ENCODE assay signal across 4 worm cellular contexts in the genomic region with DNA sequence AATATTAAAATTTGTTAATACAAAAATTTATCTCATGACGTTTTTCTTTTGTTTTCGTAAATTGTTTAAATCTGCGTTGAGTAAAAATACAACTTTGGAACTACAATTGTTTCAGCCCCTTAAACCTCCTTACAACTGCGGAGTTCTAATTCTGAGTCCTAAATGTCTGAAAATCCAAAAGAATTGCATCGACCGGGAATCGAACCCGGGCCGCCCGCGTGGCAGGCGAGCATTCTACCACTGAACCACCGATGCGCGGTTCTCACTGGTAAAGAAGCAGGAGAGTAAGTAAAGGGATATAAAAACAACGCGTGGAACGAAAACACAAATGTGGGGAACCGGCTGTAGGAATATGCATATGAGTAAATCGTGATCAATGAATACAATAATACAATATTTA.
TF ChIP-seq lines count a peak whose summit lies in the region.

No protein-coding gene starts in this region.

TF ChIP-seq in whole organism, L2 larva, 48 proteins besides CTCF, POLR2A, EP300 and RAD21:
- TF ChIP-seq unc-55 (GFP tag; optimal IDR thresholded peaks at IDR 0.05; lab: Kevin White, UChicago) (peak; percentile 44), ceh-16 (tag; optimal IDR thresholded peaks at IDR 0.05; lab: Kevin White, UChicago) (no peak), sma-3 (GFP tag; optimal IDR thresholded peaks at IDR 0.05; lab: Kevin White, UChicago) (peak; percentile 50), Y55F3AM.14 (GFP tag; optimal IDR thresholded peaks at IDR 0.05; lab: Kevin White, UChicago) (peak; percentile 2), mab-5 (tag; optimal IDR thresholded peaks at IDR 0.05; lab: Kevin White, UChicago) (no peak), C34F6.9 (tag; optimal IDR thresholded peaks at IDR 0.05; lab: Kevin White, UChicago) (peak; percentile 30), ZK546.5 (tag; optimal IDR thresholded peaks at IDR 0.05; lab: Kevin White, UChicago) (no peak), nhr-129 (tag; optimal IDR thresholded peaks at IDR 0.05; lab: Kevin White, UChicago) (peak; percentile 66), lin-11 (tag; optimal IDR thresholded peaks at IDR 0.05; lab: Kevin White, UChicago) (peak; percentile 4), nhr-77 (tag; optimal IDR thresholded peaks at IDR 0.05; lab: Kevin White, UChicago) (no peak), ztf-1 (GFP tag; conservative IDR thresholded peaks at IDR 0.05; lab: Robert Waterston, UW) (no peak), sma-9 (GFP tag; optimal IDR thresholded peaks at IDR 0.05; lab: Kevin White, UChicago) (peak; percentile 25), sma-9 (tag; optimal IDR thresholded peaks at IDR 0.05; lab: Kevin White, UChicago) (no peak), crh-2 (tag; optimal IDR thresholded peaks at IDR 0.05; lab: Kevin White, UChicago) (peak; percentile 89), lin-13 (GFP tag; optimal IDR thresholded peaks at IDR 0.05; lab: Kevin White, UChicago) (peak; percentile 55), unc-62 (GFP tag; optimal IDR thresholded peaks at IDR 0.05; lab: Kevin White, UChicago) (no peak), nhr-21 (tag; optimal IDR thresholded peaks at IDR 0.05; lab: Kevin White, UChicago) (peak; percentile 26), skn-1 (tag; optimal IDR thresholded peaks at IDR 0.05; lab: Kevin White, UChicago) (no peak), dmd-4 (tag; optimal IDR thresholded peaks at IDR 0.05; lab: Kevin White, UChicago) (no peak), lsy-2 (tag; optimal IDR thresholded peaks at IDR 0.05; lab: Kevin White, UChicago) (no peak)

TF ChIP-seq in whole organism, L4 larva, 104 proteins besides CTCF, POLR2A, EP300 and RAD21 (continues in another document):
- TF ChIP-seq spr-1 (tag; optimal IDR thresholded peaks at IDR 0.05; lab: Kevin White, UChicago) (no peak), nhr-11 (tag; optimal IDR thresholded peaks at IDR 0.05; lab: Kevin White, UChicago) (no peak), php-3 (GFP tag; IDR thresholded peaks at IDR 0.05; lab: Robert Waterston, UW) (no peak), lim-7 (GFP tag; IDR thresholded peaks at IDR 0.05; lab: Robert Waterston, UW) (peak; percentile 83), snpc-1.2 (GFP tag; IDR thresholded peaks at IDR 0.05; lab: Robert Waterston, UW) (peak; percentile 75), jun-1 (tag; optimal IDR thresholded peaks at IDR 0.05; lab: Kevin White, UChicago) (no peak), lin-39 (tag; optimal IDR thresholded peaks at IDR 0.05; lab: Kevin White, UChicago) (no peak), nhr-42 (GFP tag; IDR thresholded peaks at IDR 0.05; lab: Robert Waterston, UW) (no peak), rbr-2 (tag; optimal IDR thresholded peaks at IDR 0.05; lab: Kevin White, UChicago) (peak; percentile 69), attf-4 (tag; optimal IDR thresholded peaks at IDR 0.05; lab: Kevin White, UChicago) (no peak), hlh-30 (tag; optimal IDR thresholded peaks at IDR 0.05; lab: Kevin White, UChicago; ENCODE audit: insufficient read depth) (peak; percentile 75), unc-62 (GFP tag; optimal IDR thresholded peaks at IDR 0.05 in 1 of 2; lab: Kevin White, UChicago) (peak in 1 of 2 experiments; percentile 81), unc-62 (tag; optimal IDR thresholded peaks at IDR 0.05; lab: Kevin White, UChicago) (no peak), hlh-11 (tag; optimal IDR thresholded peaks at IDR 0.05; lab: Kevin White, UChicago) (peak; percentile 52), ceh-82 (tag; optimal IDR thresholded peaks at IDR 0.05; lab: Kevin White, UChicago) (no peak), Y75B8A.6 (GFP tag; IDR thresholded peaks at IDR 0.05; lab: Robert Waterston, UW) (0 out of 2 replicates have a peak, but pooled peaks have one; percentile 17), nhr-6 (tag; optimal IDR thresholded peaks at IDR 0.05; lab: Kevin White, UChicago) (peak; percentile 1), F26F4.8 (GFP tag; conservative IDR thresholded peaks at IDR 0.05; lab: Robert Waterston, UW) (no peak), hif-1 (tag; optimal IDR thresholded peaks at IDR 0.05; lab: Kevin White, UChicago) (no peak), zip-2 (tag; optimal IDR thresholded peaks at IDR 0.05; lab: Kevin White, UChicago) (no peak), fkh-10 (GFP tag; optimal IDR thresholded peaks at IDR 0.05; lab: Kevin White, UChicago) (no peak), Y48G9A.11 (GFP tag; IDR thresholded peaks at IDR 0.05; lab: Robert Waterston, UW) (peak; percentile 68; the same call in 1 of the 2 replicates), dve-1 (tag; optimal IDR thresholded peaks at IDR 0.05; lab: Kevin White, UChicago; ENCODE audit: insufficient read depth) (no peak)

TF ChIP-seq in whole organism, late embryonic, 69 proteins besides CTCF, POLR2A, EP300 and RAD21 (continues in another document):
- TF ChIP-seq lin-11 (tag; optimal IDR thresholded peaks at IDR 0.05; lab: Kevin White, UChicago) = peak; percentile 63
- no peak for TF ChIP-seq ets-4 (tag; optimal IDR thresholded peaks at IDR 0.05; lab: Kevin White, UChicago)
- peak; percentile 83 for TF ChIP-seq sdc-2 (tag; optimal IDR thresholded peaks at IDR 0.05; lab: Kevin White, UChicago)
- TF ChIP-seq ref-2 (tag; optimal IDR thresholded peaks at IDR 0.05; lab: Kevin White, UChicago) = peak; percentile 77
- TF ChIP-seq C38D4.7 (GFP tag; optimal IDR thresholded peaks at IDR 0.05; lab: Kevin White, UChicago) = peak; percentile 66
- no peak for TF ChIP-seq ceh-22 (tag; optimal IDR thresholded peaks at IDR 0.05; lab: Kevin White, UChicago)
- TF ChIP-seq unc-42 (tag; optimal IDR thresholded peaks at IDR 0.05; lab: Kevin White, UChicago) = no peak
- TF ChIP-seq elt-2 (tag; optimal IDR thresholded peaks at IDR 0.05; lab: Kevin White, UChicago) = peak; percentile 70
- TF ChIP-seq sox-4 (tag; optimal IDR thresholded peaks at IDR 0.05; lab: Kevin White, UChicago) = peak; percentile 67
- TF ChIP-seq ceh-34 (tag; optimal IDR thresholded peaks at IDR 0.05; lab: Kevin White, UChicago) = peak; percentile 71
- TF ChIP-seq ceh-45 (GFP tag; IDR thresholded peaks at IDR 0.05; lab: Robert Waterston, UW) = peak; percentile 50; the same call in 1 of the 2 replicates
- peak; percentile 26 for TF ChIP-seq dve-1 (tag; optimal IDR thresholded peaks at IDR 0.05; lab: Kevin White, UChicago)
- TF ChIP-seq ceh-31 (tag; optimal IDR thresholded peaks at IDR 0.05; lab: Kevin White, UChicago) = peak; percentile 57
- TF ChIP-seq T23F11.4 (GFP tag; optimal IDR thresholded peaks at IDR 0.05; lab: Kevin White, UChicago) = peak; percentile 65
- TF ChIP-seq nfya-1 (tag; optimal IDR thresholded peaks at IDR 0.05; lab: Kevin White, UChicago) = peak; percentile 38
- no peak for TF ChIP-seq ceh-14 (tag; optimal IDR thresholded peaks at IDR 0.05; lab: Kevin White, UChicago)
- TF ChIP-seq tbx-2 (tag; optimal IDR thresholded peaks at IDR 0.05; lab: Kevin White, UChicago) = peak; percentile 67
- TF ChIP-seq gmeb-2 (tag; optimal IDR thresholded peaks at IDR 0.05; lab: Kevin White, UChicago) = peak; percentile 63
- TF ChIP-seq unc-3 (GFP tag; conservative IDR thresholded peaks at IDR 0.05; lab: Robert Waterston, UW) = peak; percentile 68
- peak; percentile 70 for TF ChIP-seq unc-3 (tag; optimal IDR thresholded peaks at IDR 0.05; lab: Kevin White, UChicago)
- TF ChIP-seq pros-1 (tag; optimal IDR thresholded peaks at IDR 0.05; lab: Kevin White, UChicago) = no peak
- TF ChIP-seq ceh-24 (tag; optimal IDR thresholded peaks at IDR 0.05; lab: Kevin White, UChicago) = no peak
- TF ChIP-seq tbx-7 (tag; optimal IDR thresholded peaks at IDR 0.05; lab: Kevin White, UChicago) = peak; percentile 47
- peak; percentile 66 for TF ChIP-seq syd-9 (tag; optimal IDR thresholded peaks at IDR 0.05; lab: Kevin White, UChicago)
- TF ChIP-seq fkh-6 (tag; optimal IDR thresholded peaks at IDR 0.05; lab: Kevin White, UChicago) = peak; percentile 59

TF ChIP-seq in whole organism, mixed stage, embryonic, 35 proteins besides CTCF, POLR2A, EP300 and RAD21 (continues in another document):
- peak; percentile 87 for TF ChIP-seq M03D4.4 (tag; optimal IDR thresholded peaks at IDR 0.05; lab: Kevin White, UChicago)
- TF ChIP-seq tbx-8 (GFP tag; optimal IDR thresholded peaks at IDR 0.05; lab: Kevin White, UChicago) = peak; percentile 58
- TF ChIP-seq nhr-76 (tag; optimal IDR thresholded peaks at IDR 0.05; lab: Kevin White, UChicago) = no peak
- TF ChIP-seq snpc-4 (tag; optimal IDR thresholded peaks at IDR 0.05; lab: Kevin White, UChicago) = no peak
- TF ChIP-seq flh-1 (GFP tag; optimal IDR thresholded peaks at IDR 0.05; lab: Kevin White, UChicago) = peak; percentile 48
- peak; percentile 89 for TF ChIP-seq mls-2 (tag; optimal IDR thresholded peaks at IDR 0.05; lab: Kevin White, UChicago)
- TF ChIP-seq ceh-39 (tag; optimal IDR thresholded peaks at IDR 0.05; lab: Kevin White, UChicago) = no peak
- no peak for TF ChIP-seq blmp-1 (tag; optimal IDR thresholded peaks at IDR 0.05; lab: Kevin White, UChicago)
- TF ChIP-seq zip-8 (tag; optimal IDR thresholded peaks at IDR 0.05; lab: Kevin White, UChicago) = no peak
- TF ChIP-seq lin-32 (GFP tag; optimal IDR thresholded peaks at IDR 0.05; lab: Kevin White, UChicago) = peak; percentile 42
- peak; percentile 93 for TF ChIP-seq ceh-83 (GFP tag; optimal IDR thresholded peaks at IDR 0.05; lab: Kevin White, UChicago)
- TF ChIP-seq unc-120 (tag; optimal IDR thresholded peaks at IDR 0.05; lab: Kevin White, UChicago; ENCODE audit: poor library complexity, severe bottlenecking) = peak; percentile 52
- TF ChIP-seq nhr-28 (tag; optimal IDR thresholded peaks at IDR 0.05; lab: Kevin White, UChicago) = no peak
- TF ChIP-seq bed-3 (GFP tag; optimal IDR thresholded peaks at IDR 0.05; lab: Kevin White, UChicago) = peak; percentile 53
- TF ChIP-seq ces-1 (GFP tag; optimal IDR thresholded peaks at IDR 0.05; lab: Kevin White, UChicago) = no peak
- TF ChIP-seq hlh-1 (tag; optimal IDR thresholded peaks at IDR 0.05; lab: Kevin White, UChicago) = no peak
- no peak for TF ChIP-seq mep-1 (tag; optimal IDR thresholded peaks at IDR 0.05; lab: Kevin White, UChicago)
- no peak for TF ChIP-seq pha-4 (tag; optimal IDR thresholded peaks at IDR 0.05; lab: Kevin White, UChicago)
- no peak for TF ChIP-seq lsy-2 (tag; optimal IDR thresholded peaks at IDR 0.05; lab: Kevin White, UChicago)
- no peak for TF ChIP-seq nhr-2 (tag; optimal IDR thresholded peaks at IDR 0.05; lab: Kevin White, UChicago)
- peak; percentile 56 for TF ChIP-seq ham-2 (GFP tag; optimal IDR thresholded peaks at IDR 0.05; lab: Kevin White, UChicago)
- TF ChIP-seq ztf-11 (tag; optimal IDR thresholded peaks at IDR 0.05; lab: Kevin White, UChicago) = peak; percentile 6
- TF ChIP-seq drap-1 (GFP tag; optimal IDR thresholded peaks at IDR 0.05; lab: Kevin White, UChicago) = peak; percentile 86
- peak; percentile 75 for TF ChIP-seq ceh-43 (GFP tag; optimal IDR thresholded peaks at IDR 0.05; lab: Kevin White, UChicago)
- no peak for TF ChIP-seq mab-5 (tag; optimal IDR thresholded peaks at IDR 0.05; lab: Kevin White, UChicago)
- TF ChIP-seq elt-3 (tag; optimal IDR thresholded peaks at IDR 0.05; lab: Kevin White, UChicago) = no peak
- peak; percentile 92 for TF ChIP-seq cnd-1 (tag; optimal IDR thresholded peaks at IDR 0.05; lab: Kevin White, UChicago)
- TF ChIP-seq sem-2 (GFP tag; optimal IDR thresholded peaks at IDR 0.05; lab: Kevin White, UChicago) = peak; percentile 83
- TF ChIP-seq unc-62 (GFP tag; optimal IDR thresholded peaks at IDR 0.05; lab: Kevin White, UChicago) = peak; percentile 21
